Worm (Caenorhabditis elegans) whole organism, early embryonic: ENCODE measurements around the gene dct-5.

ENCODE experiments used
- ama-1 ChIP-seq: fragments of 150-350 bp; optimal IDR thresholded peaks from 2 replicates; lab custom pipeline; 2014
- ceh-13 ChIP-seq: fragments of 200-800 bp; sonication (Bioruptor generic); optimal IDR thresholded peaks from 2 replicates; lab custom pipeline; 2018; ENCODE audit warnings: mild to moderate bottlenecking, missing genetic modification characterization, missing compliant biosample characterization
- flt-1 ChIP-seq: fragments of 200-800 bp; sonication (Bioruptor generic); IDR thresholded peaks from 2 replicates; pipeline ENCODE4 v1.3.6; 2022; ENCODE audit warnings: missing genetic modification characterization, missing compliant biosample characterization
- pes-1 ChIP-seq: fragments of 200-800 bp; sonication (Bioruptor generic); IDR thresholded peaks from 2 replicates; pipeline ENCODE4 v1.3.6; 2022; ENCODE audit warnings: missing genetic modification reagents, missing genetic modification characterization, missing compliant biosample characterization

ce11 chrII:5451278-5451677 lies 14.5 kb upstream of the dct-5 start:
- TF ChIP-seq pes-1 (GFP tag; lab: Robert Waterston, UW) (no peak), flt-1 (GFP tag; lab: Robert Waterston, UW) (no peak), ceh-13 (GFP tag; lab: Kevin White, UChicago) (no peak), ama-1 (no peak)
